Fruit fly (Drosophila melanogaster) whole organism, embryonic: ENCODE data around the gene pyx.
A peak's percentile ranks its signal among the peaks of the same experiment; 100 is the strongest.

Source experiments
- Abd-B ChIP-seq: fragments of 200-800 bp; sonication (Bioruptor generic); optimal IDR thresholded peaks from 2 replicates; lab custom pipeline; 2018; ENCODE audit warnings: missing biosample characterization, mild to moderate bottlenecking, missing genetic modification characterization, moderate library complexity
- Adf1 ChIP-seq: fragments of 200-800 bp; sonication (Bioruptor generic); IDR thresholded peaks from 2 replicates; pipeline ENCODE4 v1.3.6; 2022; ENCODE audit warnings: missing biosample characterization, missing genetic modification characterization
- CG10431 ChIP-seq: fragments of 200-800 bp; sonication (Bioruptor generic); optimal IDR thresholded peaks from 3 replicates; lab custom pipeline; 2018; ENCODE audit warnings: missing biosample characterization, mild to moderate bottlenecking, missing genetic modification characterization
- CG10565 ChIP-seq: fragments of 200-800 bp; sonication (Bioruptor generic); optimal IDR thresholded peaks from 3 replicates; lab custom pipeline; 2016; ENCODE audit warnings: missing biosample characterization, mild to moderate bottlenecking, missing genetic modification characterization
- CG10959 ChIP-seq: fragments of 200-800 bp; sonication (Bioruptor generic); IDR thresholded peaks from 2 replicates; pipeline ENCODE4 v1.3.6; 2022; ENCODE audit warnings: missing biosample characterization, missing genetic modification characterization
- CG11560 ChIP-seq: fragments of 200-800 bp; sonication (Bioruptor generic); IDR thresholded peaks from 3 replicates; pipeline ENCODE4 v1.3.6; 2022; ENCODE audit warnings: missing biosample characterization, missing genetic modification characterization
- CG13287 ChIP-seq: fragments of 200-800 bp; sonication (Bioruptor generic); IDR thresholded peaks from 2 replicates; pipeline ENCODE4 v1.3.6; 2022; ENCODE audit warnings: missing biosample characterization, missing genetic modification characterization; ENCODE audit not compliant: partially characterized antibody
- CG13775 ChIP-seq: fragments of 200-800 bp; sonication (Bioruptor generic); optimal IDR thresholded peaks from 3 replicates; lab custom pipeline; 2017; ENCODE audit warnings: missing biosample characterization, mild to moderate bottlenecking, missing genetic modification characterization
- CG17186 ChIP-seq: fragments of 200-800 bp; sonication (Bioruptor generic); optimal IDR thresholded peaks from 3 replicates; lab custom pipeline; 2017; ENCODE audit warnings: missing biosample characterization, missing genetic modification reagents, missing genetic modification characterization
- CG2116 ChIP-seq: fragments of 200-800 bp; sonication (Bioruptor generic); optimal IDR thresholded peaks from 3 replicates; lab custom pipeline; 2018; ENCODE audit warnings: missing biosample characterization, mild to moderate bottlenecking, missing genetic modification characterization
- CG2129 ChIP-seq: fragments of 200-800 bp; sonication (Bioruptor generic); IDR thresholded peaks from 2 replicates; pipeline ENCODE4 v1.3.6; 2022; ENCODE audit warnings: missing biosample characterization, missing genetic modification characterization; ENCODE audit not compliant: partially characterized antibody
- CG2199 ChIP-seq: fragments of 200-800 bp; sonication (Bioruptor generic); IDR thresholded peaks from 3 replicates; pipeline ENCODE4 v1.3.6; 2022; ENCODE audit warnings: missing biosample characterization, missing genetic modification characterization
- CG2678 ChIP-seq: fragments of 200-800 bp; sonication (Bioruptor generic); optimal IDR thresholded peaks from 3 replicates; lab custom pipeline; 2019; ENCODE audit warnings: missing biosample characterization, mild to moderate bottlenecking, missing genetic modification characterization, moderate library complexity
- CG2712 ChIP-seq: fragments of 200-800 bp; optimal IDR thresholded peaks from 3 replicates; lab custom pipeline; 2019; ENCODE audit warnings: missing biosample characterization, mild to moderate bottlenecking, missing genetic modification characterization, moderate library complexity
- CG31365 ChIP-seq: fragments of 200-800 bp; sonication (Bioruptor generic); optimal IDR thresholded peaks from 2 replicates; lab custom pipeline; 2018; ENCODE audit warnings: missing biosample characterization, mild to moderate bottlenecking, missing genetic modification characterization
- CG31388 ChIP-seq: fragments of 200-800 bp; sonication (Bioruptor generic); optimal IDR thresholded peaks from 2 replicates; lab custom pipeline; 2016; ENCODE audit warnings: missing biosample characterization, missing genetic modification characterization
- CG33557 ChIP-seq: fragments of 200-800 bp; sonication (Bioruptor generic); optimal IDR thresholded peaks from 2 replicates; lab custom pipeline; 2019; ENCODE audit warnings: missing biosample characterization, mild to moderate bottlenecking, missing genetic modification characterization, moderate library complexity
- CG4282 ChIP-seq: fragments of 200-800 bp; sonication (Bioruptor generic); optimal IDR thresholded peaks from 2 replicates; lab custom pipeline; 2016; ENCODE audit warnings: missing biosample characterization, missing genetic modification characterization
- CG6683 ChIP-seq: fragments of 200-800 bp; sonication (Bioruptor generic); optimal IDR thresholded peaks from 2 replicates; lab custom pipeline; 2017; ENCODE audit warnings: missing biosample characterization, mild to moderate bottlenecking, missing genetic modification characterization, missing genetic modification reagents
- CG6791 ChIP-seq: fragments of 200-800 bp; sonication (Bioruptor generic); IDR thresholded peaks from 3 replicates; pipeline ENCODE4 v1.3.6; 2022; ENCODE audit warnings: missing biosample characterization, missing genetic modification characterization; ENCODE audit not compliant: partially characterized antibody
- CG6854 ChIP-seq: fragments of 200-800 bp; sonication (Bioruptor generic); optimal IDR thresholded peaks from 3 replicates; lab custom pipeline; 2017; ENCODE audit warnings: missing biosample characterization, mild to moderate bottlenecking, missing genetic modification characterization
- CG7745 ChIP-seq: fragments of 200-800 bp; sonication (Bioruptor generic); optimal IDR thresholded peaks from 2 replicates; lab custom pipeline; 2018; ENCODE audit warnings: missing biosample characterization, mild to moderate bottlenecking, missing genetic modification characterization, moderate library complexity
- CG9609 ChIP-seq: fragments of 200-800 bp; sonication (Bioruptor generic); optimal IDR thresholded peaks from 3 replicates; lab custom pipeline; 2016; ENCODE audit warnings: missing biosample characterization, missing genetic modification characterization
- CTCF ChIP-seq: fragments of 200-800 bp; sonication (Bioruptor generic); optimal IDR thresholded peaks from 2 replicates; lab custom pipeline; 2017; ENCODE audit warnings: missing biosample characterization, mild to moderate bottlenecking, missing genetic modification characterization, moderate library complexity
- HmgZ ChIP-seq: fragments of 200-800 bp; sonication (Bioruptor generic); optimal IDR thresholded peaks from 2 replicates; lab custom pipeline; 2018; ENCODE audit warnings: missing biosample characterization, mild to moderate bottlenecking, missing genetic modification characterization
- MESR4 ChIP-seq: fragments of 200-800 bp; sonication (Bioruptor generic); optimal IDR thresholded peaks from 2 replicates; lab custom pipeline; 2018; ENCODE audit warnings: missing biosample characterization, mild to moderate bottlenecking, missing genetic modification characterization, moderate library complexity
- Nf-YA ChIP-seq: fragments of 200-800 bp; sonication (Bioruptor generic); IDR thresholded peaks from 2 replicates; pipeline ENCODE4 v1.3.6; 2022; ENCODE audit warnings: missing biosample characterization, missing genetic modification characterization
- PHDP ChIP-seq: fragments of 200-800 bp; sonication (Bioruptor generic); optimal IDR thresholded peaks from 3 replicates; lab custom pipeline; 2018; ENCODE audit warnings: missing biosample characterization, mild to moderate bottlenecking, missing genetic modification characterization, moderate library complexity
- Six4 ChIP-seq: fragments of 200-800 bp; sonication (Bioruptor generic); optimal IDR thresholded peaks from 2 replicates; lab custom pipeline; 2016; ENCODE audit warnings: missing biosample characterization, missing genetic modification characterization
- Sox100B ChIP-seq: fragments of 200-800 bp; sonication (Bioruptor generic); optimal IDR thresholded peaks from 3 replicates; lab custom pipeline; 2018; ENCODE audit warnings: missing biosample characterization, mild to moderate bottlenecking, missing genetic modification characterization
- Sry-δ ChIP-seq: fragments of 200-800 bp; sonication (Bioruptor generic); optimal IDR thresholded peaks from 2 replicates; lab custom pipeline; 2016; ENCODE audit warnings: missing biosample characterization, missing genetic modification characterization
- Ssrp ChIP-seq: fragments of 200-800 bp; sonication (Bioruptor generic); optimal IDR thresholded peaks from 2 replicates; lab custom pipeline; 2018; ENCODE audit warnings: missing biosample characterization, mild to moderate bottlenecking, missing genetic modification characterization, moderate library complexity
- danr ChIP-seq: fragments of 200-800 bp; sonication (Bioruptor generic); IDR thresholded peaks from 2 replicates; pipeline ENCODE4 v1.3.6; 2022; ENCODE audit warnings: missing biosample characterization, missing genetic modification characterization
- dimm ChIP-seq: fragments of 200-800 bp; sonication (Bioruptor generic); IDR thresholded peaks from 2 replicates; pipeline ENCODE4 v1.3.6; 2022; ENCODE audit warnings: missing biosample characterization, missing genetic modification characterization
- dpn ChIP-seq, 2 experiments: fragments of 200-800 bp; sonication (Bioruptor generic); optimal IDR thresholded peaks; 3 replicates each; lab custom pipeline; 2016; ENCODE audit warnings: missing biosample characterization in 2 of 2, missing genetic modification characterization in 2 of 2
- ewg ChIP-seq: fragments of 200-800 bp; sonication (Bioruptor generic); optimal IDR thresholded peaks from 3 replicates; lab custom pipeline; 2017; ENCODE audit warnings: mild to moderate bottlenecking, missing biosample characterization, missing genetic modification reagents, missing genetic modification characterization
- gem ChIP-seq: fragments of 200-800 bp; sonication (Bioruptor generic); optimal IDR thresholded peaks from 2 replicates; lab custom pipeline; 2019; ENCODE audit warnings: missing biosample characterization, mild to moderate bottlenecking, missing genetic modification characterization, moderate library complexity
- jumu ChIP-seq: fragments of 200-800 bp; sonication (Bioruptor generic); optimal IDR thresholded peaks from 3 replicates; lab custom pipeline; 2016; ENCODE audit warnings: missing biosample characterization, missing genetic modification characterization
- kah ChIP-seq: fragments of 200-800 bp; sonication (Bioruptor generic); optimal IDR thresholded peaks from 2 replicates; lab custom pipeline; 2018; ENCODE audit warnings: missing biosample characterization, mild to moderate bottlenecking, missing genetic modification characterization
- lilli ChIP-seq: fragments of 200-800 bp; sonication (Bioruptor generic); optimal IDR thresholded peaks from 3 replicates; lab custom pipeline; 2016; ENCODE audit warnings: missing biosample characterization, missing genetic modification characterization
- lola ChIP-seq, 3 experiments: fragments of >200 bp in 2 of 3; fragments of 200-800 bp in 1 of 3; sonication (Bioruptor generic) in 1 of 3; optimal IDR thresholded peaks; 2 replicates each; lab custom pipeline; 2017 to 2019; ENCODE audit warnings: missing biosample characterization in 3 of 3, missing genetic modification characterization in 3 of 3, mild to moderate bottlenecking in 1 of 3, moderate library complexity in 1 of 3
- pb ChIP-seq: fragments of 200-800 bp; sonication (Bioruptor generic); optimal IDR thresholded peaks from 3 replicates; lab custom pipeline; 2016; ENCODE audit warnings: missing biosample characterization, missing genetic modification characterization
- salm ChIP-seq: fragments of 200-800 bp; sonication (Bioruptor generic); optimal IDR thresholded peaks from 2 replicates; lab custom pipeline; 2018; ENCODE audit warnings: missing biosample characterization, mild to moderate bottlenecking, missing genetic modification characterization
- sens-2 ChIP-seq: fragments of 200-800 bp; sonication (Bioruptor generic); IDR thresholded peaks from 2 replicates; pipeline ENCODE4 v1.3.6; 2022; ENCODE audit warnings: missing biosample characterization, missing genetic modification characterization
- sim ChIP-seq: fragments of 200-800 bp; sonication (Bioruptor generic); IDR thresholded peaks from 2 replicates; pipeline ENCODE4 v1.3.6; 2022; ENCODE audit warnings: missing biosample characterization, missing genetic modification characterization
- slbo ChIP-seq: fragments of 200-800 bp; sonication (Bioruptor generic); IDR thresholded peaks from 2 replicates; pipeline ENCODE4 v1.3.6; 2022; ENCODE audit warnings: missing biosample characterization, missing genetic modification characterization
- ttk ChIP-seq: fragments of 200-800 bp; sonication (Bioruptor generic); IDR thresholded peaks from 2 replicates; pipeline ENCODE4 v2.1.2; 2022; ENCODE audit warnings: missing biosample characterization, missing genetic modification characterization
- tup ChIP-seq: fragments of 200-800 bp; sonication (Bioruptor generic); optimal IDR thresholded peaks from 2 replicates; lab custom pipeline; 2016; ENCODE audit warnings: missing biosample characterization, mild to moderate bottlenecking, missing genetic modification characterization, moderate library complexity
- tx ChIP-seq: fragments of 200-800 bp; sonication (Bioruptor generic); optimal IDR thresholded peaks from 2 replicates; lab custom pipeline; 2016; ENCODE audit warnings: missing biosample characterization, missing genetic modification characterization
- zfh1 ChIP-seq: fragments of 200-800 bp; sonication (Bioruptor generic); IDR thresholded peaks from 3 replicates; pipeline ENCODE4 v1.3.6; 2022; ENCODE audit warnings: missing biosample characterization, missing genetic modification characterization

pyx gene

dm6 chr3L:199050-199745 is 23.7 kb downstream of the pyx start (continued):
- TF ChIP-seq tx (GFP tag; lab: Kevin White, UChicago) (peak; percentile 5), CG2678 (tag; lab: Kevin White, UChicago) (no peak), salm (no peak), CG4282 (no peak), CG11560 (peak; percentile 5; the same call in 2 of the 3 replicates), Sox100B (GFP tag; lab: Kevin White, UChicago) (no peak), tup (no peak), CG17186 (GFP tag; lab: Kevin White, UChicago) (peak; percentile 7), lola (GFP tag; optimal IDR thresholded peaks at IDR 0.05; lab: Kevin White, UChicago) (no peak), Adf1 (GFP tag; lab: Robert Waterston, UW) (peak; percentile 42), Nf-YA (peak; percentile 42; the same call in 1 of the 2 replicates), sens-2 (GFP tag; lab: Robert Waterston, UW) (no peak), ttk (GFP tag; lab: Robert Waterston, UW) (peak; percentile 91), dpn (GFP tag; optimal IDR thresholded peaks at IDR 0.05; lab: Kevin White, UChicago) (peak in 1 of 2 experiments; percentile 3), lilli (GFP tag; lab: Kevin White, UChicago) (no peak), slbo (GFP tag; lab: Robert Waterston, UW) (peak; percentile 62), danr (GFP tag; lab: Robert Waterston, UW) (0 out of 2 replicates have a peak, but pooled peaks have one; percentile 8), CG2712 (tag; lab: Kevin White, UChicago) (no peak), CG10431 (GFP tag; lab: Kevin White, UChicago) (peak; percentile 42), CG13775 (no peak), gem (tag; lab: Kevin White, UChicago) (no peak), pb (GFP tag; lab: Kevin White, UChicago) (no peak), CG2129 (no peak), CG6791 (GFP tag; lab: Robert Waterston, UW) (peak; percentile 4; the same call in 2 of the 3 replicates), CG6854 (no peak), MESR4 (GFP tag; lab: Kevin White, UChicago) (peak; percentile 74), CG10565 (GFP tag; lab: Kevin White, UChicago) (no peak), ewg (GFP tag; lab: Kevin White, UChicago) (peak; percentile 63), CTCF (GFP tag; lab: Kevin White, UChicago) (peak; percentile 37), PHDP (tag; lab: Kevin White, UChicago) (no peak), CG33557 (GFP tag; lab: Kevin White, UChicago) (no peak), CG6683 (GFP tag; lab: Kevin White, UChicago) (no peak), CG9609 (GFP tag; lab: Kevin White, UChicago) (peak; percentile 4), CG31388 (GFP tag; lab: Kevin White, UChicago) (no peak), zfh1 (GFP tag; lab: Robert Waterston, UW) (0 out of 3 replicates have a peak, but pooled peaks have one; percentile 13), Sry-δ (peak; percentile 17), jumu (GFP tag; lab: Kevin White, UChicago) (peak; percentile 48), dimm (GFP tag; lab: Robert Waterston, UW) (no peak), CG31365 (tag; lab: Kevin White, UChicago) (peak; percentile 70), CG2199 (peak; percentile 84; the same call in 1 of the 3 replicates), sim (no peak), HmgZ (tag; lab: Kevin White, UChicago) (peak; percentile 83), CG10959 (GFP tag; lab: Robert Waterston, UW) (no peak), CG13287 (GFP tag; lab: Robert Waterston, UW) (peak; percentile 46; the same call in 1 of the 2 replicates), CG7745 (tag; lab: Kevin White, UChicago) (no peak), Ssrp (no peak), kah (peak; percentile 83), Six4 (GFP tag; lab: Kevin White, UChicago) (no peak), Abd-B (peak; percentile 82), CG2116 (no peak)
